Fruit fly (Drosophila melanogaster) Kc167 (cell line): ENCODE data around the gene Mrp5.

Experiments used
- Myc ChIP-seq: fragments of >200 bp; optimal IDR thresholded peaks from 2 replicates; lab custom pipeline; 2017; ENCODE audit warnings: missing external identifiers
- Sin3A ChIP-seq: fragments of >200 bp; optimal IDR thresholded peaks from 2 replicates; lab custom pipeline; 2018; ENCODE audit warnings: missing external identifiers
- h ChIP-seq: fragments of >200 bp; optimal IDR thresholded peaks from 3 replicates; lab custom pipeline; 2018; ENCODE audit warnings: missing external identifiers
- insv ChIP-seq: fragments of >200 bp; optimal IDR thresholded peaks from 3 replicates; lab custom pipeline; 2018; ENCODE audit warnings: missing external identifiers
- psq ChIP-seq: fragments of >200 bp; optimal IDR thresholded peaks from 2 replicates; lab custom pipeline; 2017; ENCODE audit warnings: missing external identifiers
- ttk ChIP-seq: sonication (Bioruptor generic); optimal IDR thresholded peaks from 2 replicates; lab custom pipeline; 2017; ENCODE audit warnings: missing external identifiers

Mrp5 gene

DNA sequence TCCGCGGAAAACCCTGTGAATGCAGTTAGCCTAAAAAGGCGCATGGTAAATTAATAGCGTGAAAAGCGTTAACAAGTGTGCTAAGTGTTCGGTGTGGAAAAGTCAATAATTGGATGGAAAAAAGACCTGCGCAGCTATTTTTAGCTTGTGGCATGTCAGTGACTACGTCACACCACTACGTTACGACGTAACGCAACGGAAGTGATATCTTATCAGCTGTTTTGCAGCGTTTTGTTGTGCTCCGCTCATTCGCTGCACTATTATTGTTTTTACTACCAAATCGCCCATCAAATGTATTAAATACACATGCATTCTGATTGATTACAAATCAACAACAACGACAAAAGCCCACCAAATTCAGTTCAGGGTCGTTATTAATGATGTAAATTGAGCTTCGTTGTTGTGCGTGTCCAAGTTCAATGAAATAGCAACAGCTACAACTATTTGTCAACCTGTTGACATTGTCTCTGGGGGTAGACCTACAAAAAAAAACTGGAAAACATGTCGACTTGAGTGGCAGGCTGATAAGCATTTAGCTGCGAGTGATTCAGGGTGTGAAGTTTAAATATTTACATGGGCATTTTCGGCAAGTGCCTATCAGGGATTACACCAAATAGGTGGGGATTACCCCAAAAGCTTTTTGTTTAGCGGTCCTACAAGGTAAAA, 27.8 kb downstream of the Mrp5 start:
- TF ChIP-seq insv (lab: Kevin White, UChicago) = no peak
- peak; percentile 57 for TF ChIP-seq psq (lab: Kevin White, UChicago)

DNA sequence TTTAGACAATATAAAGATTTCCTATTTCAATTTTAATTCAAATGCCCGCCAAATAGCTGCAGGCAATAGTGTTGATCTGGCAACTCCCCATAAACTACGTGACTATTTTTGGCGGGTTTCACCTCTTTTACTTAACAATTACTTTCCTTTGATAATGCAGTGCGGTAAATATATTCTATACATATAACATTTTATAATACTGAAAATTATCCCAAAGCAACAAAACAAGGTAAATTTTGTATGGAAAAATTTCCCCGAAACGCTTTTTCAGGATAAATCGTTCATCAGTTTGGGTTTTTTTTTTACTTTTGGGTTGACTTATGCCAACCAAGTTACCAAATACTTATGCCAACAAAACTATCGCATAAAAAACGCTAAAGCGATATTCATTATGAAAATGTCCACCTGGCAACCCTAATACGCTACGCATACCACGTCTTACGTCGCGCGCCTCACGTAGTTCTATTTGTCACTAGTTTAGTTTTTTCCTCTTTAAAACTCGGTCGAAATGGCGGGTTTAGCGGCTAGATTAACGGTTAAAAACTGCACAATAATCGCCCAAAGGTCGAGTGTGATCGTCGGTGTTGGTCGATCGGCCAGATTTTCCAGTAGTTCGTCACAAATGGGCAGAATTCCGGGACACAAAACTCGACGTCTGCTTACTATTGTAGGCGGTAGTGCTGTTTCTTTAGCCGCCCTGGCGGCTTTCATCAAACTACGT, 28.4 kb downstream of the Mrp5 start, which contains the start of gene MICU3:
MICU3 (plus strand) TSS at position 442 of the 721 bp plus-strand sequence.
- TF ChIP-seq h (no peak), Myc (no peak), Sin3A (lab: Kevin White, UChicago) (no peak), insv (lab: Kevin White, UChicago) (no peak), psq (lab: Kevin White, UChicago) (no peak), ttk (lab: Kevin White, UChicago) (no peak)

DNA sequence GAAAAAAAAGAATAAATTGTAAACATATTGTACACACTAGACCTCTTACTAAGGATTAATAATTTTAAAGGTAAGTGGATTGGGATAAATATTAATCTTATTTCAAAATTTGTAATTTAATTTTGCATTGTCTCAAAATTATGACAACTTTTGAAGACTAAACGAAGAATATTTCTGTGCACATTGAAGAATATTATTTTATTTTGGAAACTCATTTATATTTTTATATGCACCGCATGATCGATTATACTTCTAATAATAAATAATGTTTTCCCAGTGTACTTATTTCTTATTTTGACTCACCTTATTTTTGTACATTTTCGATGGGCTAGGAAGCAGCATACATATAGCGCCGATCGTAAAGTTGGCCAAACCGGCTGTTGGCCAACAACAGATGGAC, 31.6 kb downstream of the Mrp5 start:
- TF ChIP-seq ttk (lab: Kevin White, UChicago) (no peak), insv (lab: Kevin White, UChicago) (no peak), Sin3A (lab: Kevin White, UChicago) (no peak), Myc (no peak), psq (lab: Kevin White, UChicago) (no peak), h (no peak)

DNA sequence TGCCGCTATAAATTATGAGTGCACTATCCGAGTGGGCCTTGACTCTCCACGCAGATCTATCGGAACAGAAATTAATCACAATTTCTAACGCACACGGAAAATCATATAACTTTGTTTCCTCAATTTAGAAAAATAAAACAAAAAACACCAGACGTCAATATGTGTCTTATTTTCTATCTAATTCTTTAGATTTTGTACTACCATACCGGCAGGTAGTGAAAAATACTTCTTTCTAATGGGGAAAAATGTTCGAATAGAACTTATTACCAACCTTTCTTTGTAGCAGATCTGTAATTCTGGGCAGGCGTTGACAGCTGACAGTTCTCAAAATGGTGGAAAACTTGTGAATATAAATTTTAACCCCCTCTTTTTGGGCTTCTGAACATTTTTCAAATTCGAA, 34.9 kb downstream of the Mrp5 start, which contains the start of gene CG31459:
CG31459 (plus strand) TSS at position 301 of the 400 bp plus-strand sequence.
- TF ChIP-seq psq (lab: Kevin White, UChicago) (no peak), h (no peak), Sin3A (lab: Kevin White, UChicago) (no peak), insv (lab: Kevin White, UChicago) (no peak), Myc (no peak), ttk (lab: Kevin White, UChicago) (no peak)

DNA sequence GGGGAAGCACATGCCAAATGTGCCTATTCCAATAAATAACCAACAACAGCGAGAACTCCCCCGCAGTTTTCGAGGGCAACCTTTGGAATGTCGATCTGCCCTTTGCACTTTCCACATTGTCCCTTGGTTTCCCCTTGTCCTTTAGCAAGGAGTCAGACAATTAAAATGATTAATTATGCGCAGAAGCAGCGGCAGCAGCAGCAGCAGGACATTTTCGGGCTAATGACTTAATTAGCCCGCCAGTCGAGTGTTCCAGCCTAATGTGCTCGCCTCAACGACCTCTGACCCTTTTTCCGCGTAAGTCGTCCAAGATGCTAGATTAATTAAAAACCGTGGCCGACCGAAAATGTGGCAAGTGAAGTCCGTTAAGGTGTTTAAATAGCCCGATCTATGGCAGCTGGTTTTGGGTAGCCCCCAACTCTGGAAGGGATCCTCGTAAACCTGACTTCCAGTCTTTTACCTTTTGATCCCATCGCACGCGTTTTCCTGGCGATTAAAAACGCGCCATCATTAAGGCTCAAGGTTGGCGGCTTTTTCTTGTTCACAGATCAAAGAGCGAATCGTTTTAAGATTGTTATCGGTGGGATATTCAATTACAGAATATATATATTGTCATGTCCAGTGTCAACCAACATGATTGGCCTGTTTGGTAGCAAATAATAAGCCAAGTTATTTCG, 36.4 kb downstream of the Mrp5 start:
- TF ChIP-seq Myc = no peak
- TF ChIP-seq ttk (lab: Kevin White, UChicago) = no peak
- TF ChIP-seq Sin3A (lab: Kevin White, UChicago) = no peak
- TF ChIP-seq insv (lab: Kevin White, UChicago) = no peak
- no peak for TF ChIP-seq h
- TF ChIP-seq psq (lab: Kevin White, UChicago) = no peak

DNA sequence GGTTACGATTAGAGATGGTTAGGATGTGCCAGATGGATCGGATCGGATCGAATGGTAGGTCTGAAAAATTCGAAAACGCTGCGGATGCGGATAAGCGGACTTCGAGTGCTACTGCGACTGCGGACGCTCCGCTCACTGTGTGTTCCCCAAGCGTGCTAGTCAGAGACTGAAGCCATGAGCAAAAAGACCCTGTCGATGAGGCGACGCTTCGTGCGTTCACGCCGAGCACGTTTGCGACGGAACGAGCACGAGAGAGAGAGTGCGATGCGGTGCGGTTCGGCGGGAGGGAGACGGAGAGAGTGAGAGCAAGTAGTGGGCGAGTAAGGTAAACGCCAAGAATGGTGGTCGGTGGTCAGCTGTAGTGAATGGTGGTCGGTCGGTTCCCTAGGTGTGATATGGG, 38.8 kb downstream of the Mrp5 start, which contains the start of gene bnl:
bnl (minus strand) TSS at position 131 of the 400 bp plus-strand sequence.
- no peak for TF ChIP-seq psq (lab: Kevin White, UChicago)
- TF ChIP-seq ttk (lab: Kevin White, UChicago) = no peak
- TF ChIP-seq insv (lab: Kevin White, UChicago) = no peak
- no peak for TF ChIP-seq Sin3A (lab: Kevin White, UChicago)
- TF ChIP-seq Myc = no peak
- TF ChIP-seq h = no peak

DNA sequence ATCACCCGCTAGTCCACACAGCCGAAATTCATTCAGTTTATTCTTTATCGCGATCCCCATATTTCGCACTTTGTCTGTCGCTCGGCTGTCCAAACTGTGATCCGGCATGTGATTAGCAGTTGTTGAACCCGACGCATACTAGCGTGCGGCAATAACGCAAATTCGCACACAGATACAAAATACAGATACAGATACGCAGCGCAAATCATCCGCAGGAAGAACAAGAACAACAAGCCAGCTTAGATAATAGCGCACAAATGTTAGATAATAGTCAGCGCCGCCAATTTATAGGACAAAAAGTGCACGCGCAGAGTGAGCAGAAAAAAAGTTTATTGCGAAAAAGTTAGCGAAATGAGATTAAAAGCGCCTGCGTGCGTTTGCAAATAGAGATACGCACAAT, 40.5 kb downstream of the Mrp5 start:
- TF ChIP-seq h (no peak), ttk (lab: Kevin White, UChicago) (no peak), Sin3A (lab: Kevin White, UChicago) (no peak)

DNA sequence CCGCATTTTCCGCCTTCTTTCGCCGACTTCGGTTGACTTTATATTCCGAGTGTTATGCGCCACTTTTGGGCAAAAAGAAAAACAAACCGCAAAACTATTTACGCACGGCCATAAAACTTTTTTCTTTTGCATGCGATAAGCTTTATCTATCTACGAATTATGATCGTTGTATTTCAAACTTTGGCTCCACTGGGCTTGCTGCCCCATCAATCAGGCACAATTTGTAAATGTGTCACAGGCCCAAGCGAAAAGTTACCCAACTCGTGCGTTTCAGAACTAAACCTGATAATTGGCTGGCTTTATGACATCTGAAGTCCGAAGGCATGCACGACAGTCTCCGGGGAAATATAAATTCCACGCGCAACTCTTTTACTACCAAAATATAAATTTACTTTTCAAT, 41.5 kb downstream of the Mrp5 start:
- TF ChIP-seq insv (lab: Kevin White, UChicago) (no peak), psq (lab: Kevin White, UChicago) (no peak), Myc (no peak), Sin3A (lab: Kevin White, UChicago) (no peak), ttk (lab: Kevin White, UChicago) (no peak), h (no peak)

DNA sequence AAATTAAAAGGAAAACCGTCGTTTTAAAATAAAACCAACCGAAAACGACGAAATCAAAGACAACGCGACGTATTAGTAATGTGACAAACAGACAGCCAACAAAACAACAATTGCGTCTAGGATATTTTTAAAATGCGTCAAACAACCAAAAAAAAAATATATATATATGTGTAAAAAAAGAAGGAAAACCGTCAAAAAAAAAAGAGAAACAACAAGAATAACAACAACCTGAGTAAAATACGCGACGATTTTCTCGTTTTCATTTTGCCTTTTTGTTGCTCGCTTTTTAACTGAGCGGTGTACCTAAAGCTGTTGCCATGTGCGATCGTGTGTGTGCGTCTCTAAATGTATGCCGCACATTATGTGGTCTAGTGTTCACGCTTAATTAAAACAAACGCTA, 41.9 kb downstream of the Mrp5 start:
- no peak for TF ChIP-seq Myc
- TF ChIP-seq psq (lab: Kevin White, UChicago) = no peak
- no peak for TF ChIP-seq h
- TF ChIP-seq Sin3A (lab: Kevin White, UChicago) = no peak
- TF ChIP-seq insv (lab: Kevin White, UChicago) = no peak
- no peak for TF ChIP-seq ttk (lab: Kevin White, UChicago)

DNA sequence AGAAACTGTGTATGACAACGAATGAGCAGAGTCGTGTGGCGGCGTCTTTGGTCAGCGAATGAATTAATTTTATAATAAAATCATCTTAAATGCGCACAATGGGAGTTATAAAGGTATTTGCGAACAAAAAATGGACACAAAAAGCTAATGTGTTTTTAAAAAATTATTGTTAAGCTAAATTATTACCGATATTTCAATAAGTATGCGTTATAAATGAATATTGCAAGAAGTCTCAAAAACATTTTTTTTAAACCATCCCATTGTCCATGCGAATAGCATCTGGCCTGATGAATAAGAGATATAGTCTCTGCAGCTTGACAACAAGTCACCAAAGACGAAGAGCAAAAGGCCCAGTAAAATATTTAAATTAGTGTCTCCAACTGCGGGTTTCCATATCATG, 44.5 kb downstream of the Mrp5 start:
- no peak for TF ChIP-seq ttk (lab: Kevin White, UChicago)
- TF ChIP-seq h = no peak
- no peak for TF ChIP-seq Sin3A (lab: Kevin White, UChicago)
- TF ChIP-seq insv (lab: Kevin White, UChicago) = no peak
- no peak for TF ChIP-seq Myc
- TF ChIP-seq psq (lab: Kevin White, UChicago) = no peak

DNA sequence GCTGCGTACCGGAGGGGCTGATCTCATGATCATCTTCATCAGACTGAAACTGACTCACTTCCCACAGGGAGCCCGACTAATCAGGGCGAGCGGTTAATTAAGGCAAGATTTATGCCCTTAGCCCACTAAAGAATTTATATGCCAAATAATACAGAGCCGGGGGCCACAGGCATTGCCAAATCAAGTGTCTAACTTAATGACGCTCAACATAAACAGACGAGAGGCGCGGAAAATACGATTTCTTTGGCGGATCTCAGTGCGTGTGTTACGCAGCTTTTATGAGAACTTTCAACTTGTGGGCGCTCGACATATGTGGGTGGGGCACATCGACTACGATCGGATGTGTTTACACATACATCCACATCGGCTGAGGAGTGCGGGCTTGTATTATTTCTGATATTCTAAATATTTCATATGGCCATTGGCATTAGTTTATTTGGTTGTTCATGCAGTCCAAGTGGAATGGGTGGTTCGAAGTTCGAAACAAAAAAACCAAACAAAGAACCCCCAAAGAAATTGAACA, 48.6 kb downstream of the Mrp5 start:
- no peak for TF ChIP-seq ttk (lab: Kevin White, UChicago)
- no peak for TF ChIP-seq insv (lab: Kevin White, UChicago)
- TF ChIP-seq Myc = no peak
- TF ChIP-seq Sin3A (lab: Kevin White, UChicago) = no peak
- no peak for TF ChIP-seq psq (lab: Kevin White, UChicago)
- no peak for TF ChIP-seq h

DNA sequence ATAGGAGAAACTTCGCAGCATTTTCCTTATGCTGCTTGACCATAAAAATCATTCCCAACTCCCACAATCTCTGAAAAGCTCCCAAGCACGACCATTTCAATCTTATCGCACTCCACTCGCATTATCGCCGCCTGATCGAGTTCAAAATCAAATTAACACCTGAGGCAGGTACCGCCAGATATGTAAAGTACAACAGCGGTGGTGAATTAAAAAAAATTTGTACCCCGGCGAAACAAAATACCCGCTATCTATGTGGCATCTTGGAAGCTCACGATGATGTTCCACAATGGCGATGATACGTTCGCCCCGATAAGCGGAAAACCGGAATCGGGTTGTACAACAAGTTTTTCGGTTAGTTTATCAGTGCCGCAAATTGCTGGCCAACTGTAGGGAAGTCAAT, 49.1 kb downstream of the Mrp5 start:
- TF ChIP-seq ttk (lab: Kevin White, UChicago) (no peak), Sin3A (lab: Kevin White, UChicago) (no peak), insv (lab: Kevin White, UChicago) (no peak), Myc (no peak), psq (lab: Kevin White, UChicago) (no peak), h (no peak)
